Worm (Caenorhabditis elegans): ENCODE measurements around the gene T08A9.13.

DNA sequence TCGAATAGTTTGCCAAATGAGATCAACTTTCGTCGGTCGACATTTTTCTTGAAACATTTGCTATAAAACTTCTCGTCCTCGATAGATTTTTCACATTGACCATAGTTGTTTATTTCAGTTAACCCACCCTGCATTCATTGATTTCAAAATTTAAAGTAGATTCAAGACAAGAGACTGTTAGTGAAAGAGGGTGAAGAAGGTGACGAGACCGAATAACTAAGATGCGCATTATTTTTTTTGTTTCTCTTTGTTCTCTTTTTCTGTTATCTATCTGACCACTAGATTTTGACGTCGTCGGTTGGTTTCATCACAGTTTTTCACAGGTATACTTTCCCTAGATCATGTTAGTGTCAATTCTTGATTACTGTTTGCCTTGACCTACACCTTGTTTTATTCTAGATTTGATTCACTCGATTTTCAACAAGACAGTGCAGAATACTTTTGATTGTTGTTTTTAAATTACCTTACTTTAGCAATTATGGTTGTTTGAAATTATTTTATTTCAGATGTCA lies 8.5 kb upstream of the T08A9.13 start, which contains the start of gene ttr-30:
- no peak for TF ChIP-seq pha-4 (tag; optimal IDR thresholded peaks at IDR 0.05)
- TF ChIP-seq elt-3 (tag; optimal IDR thresholded peaks at IDR 0.05) = no peak
- TF ChIP-seq unc-39 (tag; optimal IDR thresholded peaks at IDR 0.05) = no peak
- no peak for TF ChIP-seq ceh-83 (GFP tag; optimal IDR thresholded peaks at IDR 0.05)
- no peak for TF ChIP-seq lin-32 (GFP tag; optimal IDR thresholded peaks at IDR 0.05)
- no peak for TF ChIP-seq mep-1 (tag; optimal IDR thresholded peaks at IDR 0.05)
- TF ChIP-seq elt-1 (tag; optimal IDR thresholded peaks at IDR 0.05; ENCODE audit: borderline replicate concordance, insufficient read depth) = no peak
